Fruit fly (Drosophila melanogaster) whole organism, embryonic: Measurements from ENCODE around the gene Taf6.

ENCODE experiments used
- Aef1 ChIP-seq: fragments of 200-800 bp; sonication (Bioruptor generic); IDR thresholded peaks from 3 replicates; pipeline ENCODE4 v1.3.6; 2022; ENCODE audit warnings: missing biosample characterization, missing genetic modification characterization
- CG10462 ChIP-seq: fragments of 200-800 bp; sonication (Bioruptor generic); optimal IDR thresholded peaks from 2 replicates; lab custom pipeline; 2016; ENCODE audit warnings: missing biosample characterization, missing genetic modification characterization
- CG11560 ChIP-seq: fragments of 200-800 bp; sonication (Bioruptor generic); IDR thresholded peaks from 3 replicates; pipeline ENCODE4 v1.3.6; 2022; ENCODE audit warnings: missing biosample characterization, missing genetic modification characterization
- CG13296 ChIP-seq: fragments of 200-800 bp; sonication (Bioruptor generic); optimal IDR thresholded peaks from 3 replicates; lab custom pipeline; 2018; ENCODE audit warnings: missing biosample characterization, mild to moderate bottlenecking, missing genetic modification characterization
- CG17568 ChIP-seq: fragments of 200-800 bp; sonication (Bioruptor generic); optimal IDR thresholded peaks from 2 replicates; lab custom pipeline; 2018; ENCODE audit warnings: missing biosample characterization, mild to moderate bottlenecking, missing genetic modification characterization, moderate library complexity
- CG18011 ChIP-seq: fragments of 200-800 bp; sonication (Bioruptor generic); optimal IDR thresholded peaks from 2 replicates; lab custom pipeline; 2017; ENCODE audit warnings: missing biosample characterization, missing genetic modification characterization, mild to moderate bottlenecking, moderate library complexity, missing genotype
- CG18262 ChIP-seq: fragments of 200-800 bp; optimal IDR thresholded peaks from 3 replicates; lab custom pipeline; 2019; ENCODE audit warnings: missing biosample characterization, mild to moderate bottlenecking, missing genetic modification characterization, moderate library complexity
- CG1832 ChIP-seq: fragments of 200-800 bp; sonication (Bioruptor generic); optimal IDR thresholded peaks from 2 replicates; lab custom pipeline; 2017; ENCODE audit warnings: missing biosample characterization, mild to moderate bottlenecking, missing genetic modification characterization, inconsistent platforms
- CG18476 ChIP-seq: fragments of 200-800 bp; sonication (Bioruptor generic); optimal IDR thresholded peaks from 2 replicates; lab custom pipeline; 2016; ENCODE audit warnings: missing biosample characterization, mild to moderate bottlenecking, missing genetic modification characterization
- CG2202 ChIP-seq: fragments of 200-800 bp; sonication (Bioruptor generic); optimal IDR thresholded peaks from 2 replicates; lab custom pipeline; 2018; ENCODE audit warnings: missing biosample characterization, mild to moderate bottlenecking, missing genetic modification characterization
- CG2889 ChIP-seq: fragments of 200-800 bp; sonication (Bioruptor generic); IDR thresholded peaks from 3 replicates; pipeline ENCODE4 v1.3.6; 2022; ENCODE audit warnings: missing biosample characterization, missing genetic modification characterization
- CG3065 ChIP-seq: fragments of 200-800 bp; sonication (Bioruptor generic); optimal IDR thresholded peaks from 2 replicates; lab custom pipeline; 2016; ENCODE audit warnings: missing biosample characterization, missing genetic modification characterization
- CG4328 ChIP-seq: fragments of 200-800 bp; sonication (Bioruptor generic); optimal IDR thresholded peaks from 3 replicates; lab custom pipeline; 2017; ENCODE audit warnings: missing biosample characterization, missing genetic modification reagents, missing genetic modification characterization
- CG4404 ChIP-seq: fragments of 200-800 bp; sonication (Bioruptor generic); IDR thresholded peaks from 2 replicates; pipeline ENCODE4 v1.3.6; 2022; ENCODE audit warnings: missing biosample characterization, missing genetic modification characterization
- CG4424 ChIP-seq: fragments of 200-800 bp; sonication (Bioruptor generic); optimal IDR thresholded peaks from 3 replicates; lab custom pipeline; 2016; ENCODE audit warnings: missing biosample characterization, missing genetic modification characterization
- CG4730 ChIP-seq: fragments of 200-800 bp; sonication (Bioruptor generic); IDR thresholded peaks from 2 replicates; pipeline ENCODE4 v1.3.6; 2022; ENCODE audit warnings: missing biosample characterization, missing genetic modification characterization
- CG6765 ChIP-seq: fragments of 200-800 bp; sonication (Bioruptor generic); optimal IDR thresholded peaks from 3 replicates; lab custom pipeline; 2017; ENCODE audit warnings: missing biosample characterization, mild to moderate bottlenecking, missing genetic modification characterization
- CG9215 ChIP-seq: fragments of 200-800 bp; sonication (Bioruptor generic); IDR thresholded peaks from 2 replicates; pipeline ENCODE4 v1.3.6; 2022; ENCODE audit warnings: missing biosample characterization, missing genetic modification characterization
- CG9727 ChIP-seq: fragments of 200-800 bp; sonication (Bioruptor generic); optimal IDR thresholded peaks from 3 replicates; lab custom pipeline; 2017; ENCODE audit warnings: missing biosample characterization, mild to moderate bottlenecking, missing genetic modification characterization
- Camta ChIP-seq: fragments of 200-800 bp; sonication (Bioruptor generic); optimal IDR thresholded peaks from 2 replicates; lab custom pipeline; 2016; ENCODE audit warnings: missing biosample characterization, missing genetic modification characterization
- CkIIα-i1 ChIP-seq: fragments of 200-800 bp; sonication (Bioruptor generic); IDR thresholded peaks from 2 replicates; pipeline ENCODE4 v1.3.6; 2022; ENCODE audit warnings: missing biosample characterization, missing genetic modification characterization
- CrebB ChIP-seq: fragments of 200-800 bp; sonication (Bioruptor generic); optimal IDR thresholded peaks from 3 replicates; lab custom pipeline; 2018; ENCODE audit warnings: missing biosample characterization, mild to moderate bottlenecking, missing genetic modification characterization
- Drgx ChIP-seq: fragments of 200-800 bp; sonication (Bioruptor generic); IDR thresholded peaks from 2 replicates; pipeline ENCODE4 v1.3.6; 2022; ENCODE audit warnings: missing biosample characterization, missing genetic modification characterization
- Eip74EF ChIP-seq, 2 experiments: fragments of 200-800 bp in 1 of 2; fragments of >200 bp in 1 of 2; sonication (Bioruptor generic) in 1 of 2; optimal IDR thresholded peaks; 2 replicates each; lab custom pipeline; 2017 to 2019; ENCODE audit warnings: missing biosample characterization in 2 of 2, missing genetic modification characterization in 2 of 2, mild to moderate bottlenecking in 1 of 2, moderate library complexity in 1 of 2
- Mes4 ChIP-seq: fragments of 200-800 bp; sonication (Bioruptor generic); optimal IDR thresholded peaks from 2 replicates; lab custom pipeline; 2016; ENCODE audit warnings: missing biosample characterization, missing genetic modification characterization
- Ptx1 ChIP-seq: fragments of 200-800 bp; sonication (Bioruptor generic); IDR thresholded peaks from 2 replicates; pipeline ENCODE4 v1.3.6; 2022; ENCODE audit warnings: missing biosample characterization, missing genetic modification characterization
- Trl ChIP-seq, 3 experiments: fragments of >200 bp in 2 of 3; fragments of 200-800 bp in 1 of 3; sonication (Bioruptor generic) in 1 of 3; optimal IDR thresholded peaks; 2 replicates in 1 of 3; 3 replicates in 2 of 3; lab custom pipeline; 2016 to 2017; ENCODE audit warnings: missing biosample characterization in 1 of 3, missing genetic modification characterization in 1 of 3
- ap ChIP-seq: fragments of 200-800 bp; sonication (Bioruptor generic); IDR thresholded peaks from 2 replicates; pipeline ENCODE4 v1.3.6; 2022; ENCODE audit warnings: missing biosample characterization, missing genetic modification characterization
- btn ChIP-seq: fragments of 200-800 bp; sonication (Bioruptor generic); optimal IDR thresholded peaks from 2 replicates; lab custom pipeline; 2016; ENCODE audit warnings: missing biosample characterization, missing genetic modification characterization
- cg ChIP-seq: fragments of 200-800 bp; sonication (Bioruptor generic); optimal IDR thresholded peaks from 3 replicates; lab custom pipeline; 2019; ENCODE audit warnings: missing biosample characterization, mild to moderate bottlenecking, missing genetic modification characterization, moderate library complexity
- chm ChIP-seq: fragments of 200-800 bp; sonication (Bioruptor generic); IDR thresholded peaks from 2 replicates; pipeline ENCODE4 v1.3.6; 2022; ENCODE audit warnings: missing biosample characterization, missing genetic modification characterization
- corto ChIP-seq: fragments of 200-800 bp; sonication (Bioruptor generic); optimal IDR thresholded peaks from 2 replicates; lab custom pipeline; 2016; ENCODE audit warnings: missing biosample characterization, mild to moderate bottlenecking, missing genetic modification characterization, moderate library complexity
- exex ChIP-seq: fragments of 200-800 bp; sonication (Bioruptor generic); optimal IDR thresholded peaks from 4 replicates; lab custom pipeline; 2018; ENCODE audit warnings: missing biosample characterization, mild to moderate bottlenecking, missing genetic modification characterization, moderate library complexity
- eyg ChIP-seq: fragments of 200-800 bp; sonication (Bioruptor generic); optimal IDR thresholded peaks from 3 replicates; lab custom pipeline; 2016; ENCODE audit warnings: missing biosample characterization, missing genetic modification characterization
- fu2 ChIP-seq: fragments of 200-800 bp; sonication (Bioruptor generic); optimal IDR thresholded peaks from 2 replicates; lab custom pipeline; 2016; ENCODE audit warnings: missing biosample characterization, missing genetic modification characterization
- grau ChIP-seq: fragments of 200-800 bp; optimal IDR thresholded peaks from 3 replicates; lab custom pipeline; 2019; ENCODE audit warnings: missing biosample characterization, mild to moderate bottlenecking, missing genetic modification characterization, moderate library complexity
- her ChIP-seq: fragments of 200-800 bp; sonication (Bioruptor generic); optimal IDR thresholded peaks from 2 replicates; lab custom pipeline; 2016; ENCODE audit warnings: missing biosample characterization, missing genetic modification characterization
- hkb ChIP-seq, 2 experiments: fragments of 200-800 bp in 1 of 2; fragments of >200 bp in 1 of 2; sonication (Bioruptor generic) in 1 of 2; IDR thresholded peaks in 1 of 2; optimal IDR thresholded peaks in 1 of 2; 2 replicates each; pipeline versions ENCODE4 v1.3.6 to Lab custom; 2017 to 2022; ENCODE audit warnings: missing biosample characterization in 1 of 2, missing genetic modification characterization in 1 of 2
- jumu ChIP-seq: fragments of 200-800 bp; sonication (Bioruptor generic); optimal IDR thresholded peaks from 3 replicates; lab custom pipeline; 2016; ENCODE audit warnings: missing biosample characterization, missing genetic modification characterization
- kay ChIP-seq: fragments of 200-800 bp; sonication (Bioruptor generic); optimal IDR thresholded peaks from 2 replicates; lab custom pipeline; 2016; ENCODE audit warnings: missing biosample characterization, missing genetic modification characterization
- ken ChIP-seq: fragments of 200-800 bp; sonication (Bioruptor generic); IDR thresholded peaks from 3 replicates; pipeline ENCODE4 v1.3.6; 2022; ENCODE audit warnings: missing biosample characterization, missing genetic modification characterization
- lov ChIP-seq, 2 experiments: fragments of 200-800 bp in 1 of 2; fragments of >200 bp in 1 of 2; sonication (Bioruptor generic) in 1 of 2; IDR thresholded peaks in 1 of 2; optimal IDR thresholded peaks in 1 of 2; 2 replicates in 1 of 2; 3 replicates in 1 of 2; pipeline versions ENCODE4 v1.3.6 to Lab custom; 2017 to 2022; ENCODE audit warnings: missing biosample characterization in 1 of 2, missing genetic modification characterization in 1 of 2
- peb ChIP-seq: fragments of 200-800 bp; sonication (Bioruptor generic); IDR thresholded peaks from 2 replicates; pipeline ENCODE4 v1.3.6; 2022; ENCODE audit warnings: missing biosample characterization, missing genetic modification characterization
- salm ChIP-seq: fragments of 200-800 bp; sonication (Bioruptor generic); optimal IDR thresholded peaks from 2 replicates; lab custom pipeline; 2018; ENCODE audit warnings: missing biosample characterization, mild to moderate bottlenecking, missing genetic modification characterization
- tin ChIP-seq: fragments of 200-800 bp; sonication (Bioruptor generic); optimal IDR thresholded peaks from 3 replicates; lab custom pipeline; 2016; ENCODE audit warnings: missing biosample characterization, missing genetic modification characterization
- trem ChIP-seq: fragments of 200-800 bp; optimal IDR thresholded peaks from 3 replicates; lab custom pipeline; 2019; ENCODE audit warnings: missing biosample characterization, mild to moderate bottlenecking, missing genetic modification characterization, moderate library complexity
- ttk ChIP-seq: fragments of 200-800 bp; sonication (Bioruptor generic); IDR thresholded peaks from 2 replicates; pipeline ENCODE4 v2.1.2; 2022; ENCODE audit warnings: missing biosample characterization, missing genetic modification characterization
- twi ChIP-seq: fragments of 200-800 bp; optimal IDR thresholded peaks from 2 replicates; lab custom pipeline; 2019; ENCODE audit warnings: missing biosample characterization, mild to moderate bottlenecking, missing genetic modification characterization, moderate library complexity
- zen ChIP-seq: fragments of 200-800 bp; sonication (Bioruptor generic); optimal IDR thresholded peaks from 3 replicates; lab custom pipeline; 2018; ENCODE audit warnings: missing biosample characterization, mild to moderate bottlenecking, missing genetic modification characterization, moderate library complexity
- zfh1 ChIP-seq: fragments of 200-800 bp; sonication (Bioruptor generic); IDR thresholded peaks from 3 replicates; pipeline ENCODE4 v1.3.6; 2022; ENCODE audit warnings: missing biosample characterization, missing genetic modification characterization

The Taf6 gene

dm6 chr3L:19636821-19637460, 38.1 kb downstream of the Taf6 start (continued):
- TF ChIP-seq zen (peak; percentile 89), CG1832 (GFP tag; lab: Kevin White, UChicago) (no peak), fu2 (no peak), kay (GFP tag; lab: Kevin White, UChicago) (peak; percentile 34), CG3065 (GFP tag; lab: Kevin White, UChicago) (no peak), corto (GFP tag; lab: Kevin White, UChicago) (no peak), CG4328 (GFP tag; lab: Kevin White, UChicago) (no peak), CG18262 (tag; lab: Kevin White, UChicago) (peak; percentile 93), Eip74EF (GFP tag; optimal IDR thresholded peaks at IDR 0.05; lab: Kevin White, UChicago) (peak in 1 of 2 experiments; percentile 30), ttk (no peak), CG18011 (GFP tag; lab: Kevin White, UChicago) (no peak), chm (GFP tag; lab: Robert Waterston, UW) (no peak), Mes4 (GFP tag; lab: Kevin White, UChicago) (no peak), CG17568 (GFP tag; lab: Kevin White, UChicago) (no peak), Camta (GFP tag; lab: Kevin White, UChicago) (no peak), CG6765 (GFP tag; lab: Kevin White, UChicago) (no peak), ken (GFP tag; lab: Robert Waterston, UW) (no peak), CG13296 (GFP tag; lab: Kevin White, UChicago) (no peak), CkIIα-i1 (GFP tag; lab: Robert Waterston, UW) (no peak), ap (no peak), CrebB (tag; lab: Kevin White, UChicago) (no peak), Ptx1 (no peak), Trl (optimal IDR thresholded peaks at IDR 0.05; lab: Kevin White, UChicago) (no peak), Trl (GFP tag; optimal IDR thresholded peaks at IDR 0.05; lab: Kevin White, UChicago) (no peak), eyg (GFP tag; lab: Kevin White, UChicago) (no peak), btn (GFP tag; lab: Kevin White, UChicago) (no peak), grau (tag; lab: Kevin White, UChicago) (peak; percentile 69), peb (no peak), exex (tag; lab: Kevin White, UChicago) (no peak), CG4404 (GFP tag; lab: Robert Waterston, UW) (peak; percentile 85), CG10462 (GFP tag; lab: Kevin White, UChicago) (no peak), CG9727 (GFP tag; lab: Kevin White, UChicago) (peak; percentile 91), CG18476 (GFP tag; lab: Kevin White, UChicago) (peak; percentile 7), salm (no peak), CG11560 (tag; lab: Robert Waterston, UW) (no peak), CG2889 (GFP tag; lab: Robert Waterston, UW) (no peak; the same call in 2 of the 3 replicates), jumu (GFP tag; lab: Kevin White, UChicago) (no peak), twi (peak; percentile 69), her (GFP tag; lab: Kevin White, UChicago) (no peak), Drgx (GFP tag; lab: Robert Waterston, UW) (no peak), Aef1 (GFP tag; lab: Robert Waterston, UW) (no peak), CG4730 (GFP tag; lab: Robert Waterston, UW) (no peak), hkb (optimal IDR thresholded peaks at IDR 0.05; lab: Kevin White, UChicago) (no peak), hkb (GFP tag; IDR thresholded peaks at IDR 0.05; lab: Robert Waterston, UW) (no peak), CG2202 (tag; lab: Kevin White, UChicago) (peak; percentile 74), cg (GFP tag; lab: Kevin White, UChicago) (no peak), tin (GFP tag; lab: Kevin White, UChicago) (peak; percentile 18), zfh1 (peak; percentile 50; the same call in 1 of the 3 replicates), CG9215 (GFP tag; lab: Robert Waterston, UW) (no peak), lov (optimal IDR thresholded peaks at IDR 0.05; lab: Kevin White, UChicago) (no peak), lov (GFP tag; IDR thresholded peaks at IDR 0.05; lab: Robert Waterston, UW) (no peak), CG4424 (GFP tag; lab: Kevin White, UChicago) (peak; percentile 60), trem (tag; lab: Kevin White, UChicago) (peak; percentile 65)
